Fruit fly (Drosophila melanogaster) whole organism, embryonic: ENCODE data around the gene CG43093.
A peak's percentile ranks its signal among the peaks of the same experiment; 100 is the strongest.

Experiments
- ATbp ChIP-seq: fragments of 200-800 bp; sonication (Bioruptor generic); optimal IDR thresholded peaks from 2 replicates; lab custom pipeline; 2017; ENCODE audit warnings: missing biosample characterization, mild to moderate bottlenecking, missing genetic modification characterization, missing genetic modification reagents
- Abd-B ChIP-seq: fragments of 200-800 bp; sonication (Bioruptor generic); optimal IDR thresholded peaks from 2 replicates; lab custom pipeline; 2018; ENCODE audit warnings: missing biosample characterization, mild to moderate bottlenecking, missing genetic modification characterization, moderate library complexity
- CG10654 ChIP-seq: fragments of 200-800 bp; sonication (Bioruptor generic); optimal IDR thresholded peaks from 2 replicates; lab custom pipeline; 2016; ENCODE audit warnings: missing biosample characterization, missing genetic modification characterization
- CG11398 ChIP-seq: fragments of 200-800 bp; sonication (Bioruptor generic); optimal IDR thresholded peaks from 2 replicates; lab custom pipeline; 2016; ENCODE audit warnings: missing biosample characterization, missing genetic modification characterization
- CG11696 ChIP-seq: fragments of 200-800 bp; sonication (Bioruptor generic); IDR thresholded peaks from 2 replicates; pipeline ENCODE4 v1.3.6; 2022; ENCODE audit warnings: missing biosample characterization, missing genetic modification characterization
- CG12299 ChIP-seq: fragments of 200-800 bp; sonication (Bioruptor generic); optimal IDR thresholded peaks from 2 replicates; lab custom pipeline; 2018; ENCODE audit warnings: missing biosample characterization, mild to moderate bottlenecking, missing genetic modification characterization
- CG13894 ChIP-seq: fragments of 200-800 bp; sonication (Bioruptor generic); optimal IDR thresholded peaks from 3 replicates; lab custom pipeline; 2018; ENCODE audit warnings: missing biosample characterization, mild to moderate bottlenecking, missing genetic modification characterization, moderate library complexity
- CG15011 ChIP-seq: fragments of 200-800 bp; sonication (Bioruptor generic); optimal IDR thresholded peaks from 3 replicates; lab custom pipeline; 2018; ENCODE audit warnings: missing biosample characterization, mild to moderate bottlenecking, missing genetic modification characterization
- CG15269 ChIP-seq: fragments of 200-800 bp; sonication (Bioruptor generic); optimal IDR thresholded peaks from 2 replicates; lab custom pipeline; 2018; ENCODE audit warnings: missing biosample characterization, mild to moderate bottlenecking, missing genetic modification characterization, moderate library complexity
- CG15601 ChIP-seq: fragments of 200-800 bp; sonication (Bioruptor generic); optimal IDR thresholded peaks from 3 replicates; lab custom pipeline; 2019; ENCODE audit warnings: missing biosample characterization, mild to moderate bottlenecking, missing genetic modification characterization, moderate library complexity
- CG15696 ChIP-seq: fragments of 200-800 bp; sonication (Bioruptor generic); optimal IDR thresholded peaks from 2 replicates; lab custom pipeline; 2019; ENCODE audit warnings: missing biosample characterization, mild to moderate bottlenecking, missing genetic modification characterization, moderate library complexity
- CG18599 ChIP-seq: fragments of 200-800 bp; sonication (Bioruptor generic); optimal IDR thresholded peaks from 3 replicates; lab custom pipeline; 2017; ENCODE audit warnings: missing biosample characterization, missing genetic modification characterization, mild to moderate bottlenecking, moderate library complexity, missing genetic modification reagents
- CG31388 ChIP-seq: fragments of 200-800 bp; sonication (Bioruptor generic); optimal IDR thresholded peaks from 2 replicates; lab custom pipeline; 2016; ENCODE audit warnings: missing biosample characterization, missing genetic modification characterization
- CG6254 ChIP-seq: fragments of 200-800 bp; sonication (Bioruptor generic); optimal IDR thresholded peaks from 3 replicates; lab custom pipeline; 2017; ENCODE audit warnings: mild to moderate bottlenecking, missing biosample characterization, missing genetic modification reagents, missing genetic modification characterization
- CG8359 ChIP-seq: fragments of 200-800 bp; sonication (Bioruptor generic); optimal IDR thresholded peaks from 2 replicates; lab custom pipeline; 2017; ENCODE audit warnings: missing biosample characterization, mild to moderate bottlenecking, missing genetic modification characterization, borderline replicate concordance
- CG8478 ChIP-seq: fragments of >200 bp; optimal IDR thresholded peaks from 2 replicates; lab custom pipeline; 2018
- Dad ChIP-seq: fragments of 200-800 bp; sonication (Bioruptor generic); optimal IDR thresholded peaks from 3 replicates; lab custom pipeline; 2016; ENCODE audit warnings: missing biosample characterization, missing genetic modification characterization
- Dbx ChIP-seq: fragments of 200-800 bp; sonication (Bioruptor generic); IDR thresholded peaks from 3 replicates; pipeline ENCODE4 v1.3.6; 2022; ENCODE audit warnings: missing biosample characterization, missing genetic modification characterization
- Dfd ChIP-seq, 2 experiments: fragments of >200 bp; optimal IDR thresholded peaks; 2 replicates each; lab custom pipeline; 2017; ENCODE audit warnings: missing biosample characterization in 2 of 2, missing genetic modification characterization in 2 of 2
- Dip2 ChIP-seq: fragments of 200-800 bp; sonication (Bioruptor generic); IDR thresholded peaks from 2 replicates; pipeline ENCODE4 v1.3.6; 2022; ENCODE audit warnings: missing biosample characterization, missing genetic modification characterization
- ERR ChIP-seq: fragments of 200-800 bp; sonication (Bioruptor generic); optimal IDR thresholded peaks from 2 replicates; lab custom pipeline; 2016; ENCODE audit warnings: missing biosample characterization, missing genetic modification characterization
- Elba2 ChIP-seq: fragments of 200-800 bp; sonication (Bioruptor generic); optimal IDR thresholded peaks from 3 replicates; lab custom pipeline; 2016; ENCODE audit warnings: missing biosample characterization, missing genetic modification characterization
- Fer2 ChIP-seq: fragments of 200-800 bp; sonication (Bioruptor generic); optimal IDR thresholded peaks from 2 replicates; lab custom pipeline; 2018; ENCODE audit warnings: missing biosample characterization, mild to moderate bottlenecking, missing genetic modification characterization, moderate library complexity
- Hmx ChIP-seq: fragments of 200-800 bp; sonication (Bioruptor generic); optimal IDR thresholded peaks from 2 replicates; lab custom pipeline; 2016; ENCODE audit warnings: missing biosample characterization, missing genetic modification characterization
- Hsf ChIP-seq: fragments of 200-800 bp; sonication (Bioruptor generic); optimal IDR thresholded peaks from 3 replicates; lab custom pipeline; 2016; ENCODE audit warnings: missing biosample characterization, missing genetic modification characterization
- Med ChIP-seq: fragments of 200-800 bp; sonication (Bioruptor generic); peaks from one replicate; lab custom pipeline; 2016; ENCODE audit warnings: missing biosample characterization, missing genetic modification characterization, mild to moderate bottlenecking, inconsistent platforms, moderate library complexity
- Mes4 ChIP-seq: fragments of 200-800 bp; sonication (Bioruptor generic); optimal IDR thresholded peaks from 2 replicates; lab custom pipeline; 2016; ENCODE audit warnings: missing biosample characterization, missing genetic modification characterization
- Mrtf ChIP-seq: fragments of 200-800 bp; sonication (Bioruptor generic); IDR thresholded peaks from 3 replicates; pipeline ENCODE4 v1.3.6; 2022; ENCODE audit warnings: missing biosample characterization, missing genetic modification characterization
- Poxn ChIP-seq: fragments of 200-800 bp; sonication (Bioruptor generic); IDR thresholded peaks from 2 replicates; pipeline ENCODE4 v1.3.6; 2022; ENCODE audit warnings: missing biosample characterization, missing genetic modification characterization
- Tbp ChIP-seq: fragments of >200 bp; optimal IDR thresholded peaks from 2 replicates; lab custom pipeline; 2018; ENCODE audit warnings: missing biosample characterization, missing genetic modification characterization
- abd-A ChIP-seq: fragments of 200-800 bp; sonication (Bioruptor generic); optimal IDR thresholded peaks from 3 replicates; lab custom pipeline; 2019; ENCODE audit warnings: missing biosample characterization, mild to moderate bottlenecking, missing genetic modification characterization, moderate library complexity
- ash1 ChIP-seq: fragments of 200-800 bp; sonication (Bioruptor generic); optimal IDR thresholded peaks from 2 replicates; lab custom pipeline; 2018; ENCODE audit warnings: missing biosample characterization, mild to moderate bottlenecking, missing genetic modification characterization
- ato ChIP-seq: fragments of 200-800 bp; sonication (Bioruptor generic); IDR thresholded peaks from 2 replicates; pipeline ENCODE4 v1.3.6; 2022; ENCODE audit warnings: missing biosample characterization, missing genetic modification characterization; ENCODE audit not compliant: partially characterized antibody
- cad ChIP-seq: fragments of >200 bp; optimal IDR thresholded peaks from 2 replicates; lab custom pipeline; 2017; ENCODE audit warnings: missing biosample characterization, missing genetic modification characterization
- disco-r ChIP-seq: fragments of 200-800 bp; sonication (Bioruptor generic); optimal IDR thresholded peaks from 2 replicates; lab custom pipeline; 2016; ENCODE audit warnings: missing biosample characterization, missing genetic modification characterization
- fd102C ChIP-seq: fragments of 200-800 bp; sonication (Bioruptor generic); optimal IDR thresholded peaks from 2 replicates; lab custom pipeline; 2018; ENCODE audit warnings: missing biosample characterization, mild to moderate bottlenecking, missing genetic modification characterization, moderate library complexity
- fd3F ChIP-seq: fragments of 200-800 bp; sonication (Bioruptor generic); optimal IDR thresholded peaks from 2 replicates; lab custom pipeline; 2018; ENCODE audit warnings: missing biosample characterization, mild to moderate bottlenecking, missing genetic modification characterization, moderate library complexity
- gcm ChIP-seq: fragments of 200-800 bp; sonication (Bioruptor generic); optimal IDR thresholded peaks from 2 replicates; lab custom pipeline; 2019; ENCODE audit warnings: missing biosample characterization, mild to moderate bottlenecking, missing genetic modification characterization, moderate library complexity
- gt ChIP-seq: fragments of 200-800 bp; sonication (Bioruptor generic); IDR thresholded peaks from 2 replicates; pipeline ENCODE4 v1.3.6; 2022; ENCODE audit warnings: missing biosample characterization, missing genetic modification characterization
- ind ChIP-seq: fragments of 200-800 bp; sonication (Bioruptor generic); optimal IDR thresholded peaks from 3 replicates; lab custom pipeline; 2016; ENCODE audit warnings: missing biosample characterization, missing genetic modification characterization
- lov ChIP-seq, 2 experiments: fragments of 200-800 bp in 1 of 2; fragments of >200 bp in 1 of 2; sonication (Bioruptor generic) in 1 of 2; IDR thresholded peaks in 1 of 2; optimal IDR thresholded peaks in 1 of 2; 2 replicates in 1 of 2; 3 replicates in 1 of 2; pipeline versions ENCODE4 v1.3.6 to Lab custom; 2017 to 2022; ENCODE audit warnings: missing biosample characterization in 1 of 2, missing genetic modification characterization in 1 of 2
- nom ChIP-seq: fragments of 200-800 bp; sonication (Bioruptor generic); optimal IDR thresholded peaks from 2 replicates; lab custom pipeline; 2017; ENCODE audit warnings: missing biosample characterization, missing genetic modification characterization, mild to moderate bottlenecking, moderate library complexity, missing genetic modification reagents
- oc ChIP-seq: fragments of 200-800 bp; sonication (Bioruptor generic); optimal IDR thresholded peaks from 2 replicates; lab custom pipeline; 2018; ENCODE audit warnings: missing biosample characterization, mild to moderate bottlenecking, missing genetic modification characterization, moderate library complexity
- onecut ChIP-seq: fragments of 200-800 bp; sonication (Bioruptor generic); IDR thresholded peaks from 2 replicates; pipeline ENCODE4 v1.3.6; 2022; ENCODE audit warnings: missing biosample characterization, missing genetic modification characterization
- rib ChIP-seq: fragments of 200-800 bp; sonication (Bioruptor generic); IDR thresholded peaks from 2 replicates; pipeline ENCODE4 v1.3.6; 2022; ENCODE audit warnings: missing biosample characterization, missing genetic modification characterization
- scrt ChIP-seq: fragments of 200-800 bp; sonication (Bioruptor generic); optimal IDR thresholded peaks from 2 replicates; lab custom pipeline; 2018; ENCODE audit warnings: missing biosample characterization, mild to moderate bottlenecking, missing genetic modification characterization, moderate library complexity
- seq ChIP-seq: fragments of 200-800 bp; sonication (Bioruptor generic); IDR thresholded peaks from 2 replicates; pipeline ENCODE4 v1.3.6; 2022; ENCODE audit warnings: missing biosample characterization, missing genetic modification characterization
- slou ChIP-seq: fragments of 200-800 bp; sonication (Bioruptor generic); optimal IDR thresholded peaks from 3 replicates; lab custom pipeline; 2016; ENCODE audit warnings: missing biosample characterization, missing genetic modification characterization
- so ChIP-seq: fragments of 200-800 bp; sonication (Bioruptor generic); IDR thresholded peaks from 3 replicates; pipeline ENCODE4 v1.3.6; 2022; ENCODE audit warnings: missing biosample characterization, missing genetic modification characterization
- vnd ChIP-seq: fragments of 200-800 bp; sonication (Bioruptor generic); IDR thresholded peaks from 3 replicates; pipeline ENCODE4 v1.3.6; 2022; ENCODE audit warnings: missing biosample characterization, missing genetic modification characterization; ENCODE audit not compliant: partially characterized antibody

The CG43093 gene

dm6 chr3R:22726031-22726770 is 43.9 kb downstream of the CG43093 start, which contains the start of gene RNF220 (continued):
- TF ChIP-seq Fer2 (tag; lab: Kevin White, UChicago): no peak
- TF ChIP-seq ash1 (GFP tag; lab: Kevin White, UChicago): no peak
- no peak for TF ChIP-seq nom
- no peak for TF ChIP-seq ATbp
- no peak for TF ChIP-seq so (GFP tag; lab: Robert Waterston, UW)
- TF ChIP-seq oc (tag; lab: Kevin White, UChicago): no peak
- TF ChIP-seq Hsf (GFP tag; lab: Kevin White, UChicago): no peak
- TF ChIP-seq ERR (GFP tag; lab: Kevin White, UChicago): no peak
- TF ChIP-seq CG10654 (GFP tag; lab: Kevin White, UChicago): no peak
- TF ChIP-seq ato (GFP tag; lab: Robert Waterston, UW): peak; percentile 47
- TF ChIP-seq Mrtf (GFP tag; lab: Robert Waterston, UW): no peak
- no peak for TF ChIP-seq cad (GFP tag; lab: Kevin White, UChicago)
- TF ChIP-seq Mes4: no peak
- no peak for TF ChIP-seq CG15601
- TF ChIP-seq abd-A (tag; lab: Kevin White, UChicago): no peak
- peak; percentile 20; the same call in 1 of the 3 replicates for TF ChIP-seq Dbx (GFP tag; lab: Robert Waterston, UW)
- TF ChIP-seq disco-r: no peak
- TF ChIP-seq seq: no peak
- no peak for TF ChIP-seq CG8478
- peak; percentile 4 for TF ChIP-seq CG15269 (tag; lab: Kevin White, UChicago)
- no peak for TF ChIP-seq fd3F (GFP tag; lab: Kevin White, UChicago)
- TF ChIP-seq onecut (GFP tag; lab: Robert Waterston, UW): no peak
- TF ChIP-seq Tbp (GFP tag; lab: Kevin White, UChicago): no peak
- no peak for TF ChIP-seq Dfd (GFP tag; optimal IDR thresholded peaks at IDR 0.05; lab: Kevin White, UChicago)
- no peak for TF ChIP-seq CG11398 (GFP tag; lab: Kevin White, UChicago)
- TF ChIP-seq CG31388 (GFP tag; lab: Kevin White, UChicago): no peak
- no peak for TF ChIP-seq ind (GFP tag; lab: Kevin White, UChicago)
- no peak for TF ChIP-seq CG12299 (tag; lab: Kevin White, UChicago)
- TF ChIP-seq CG18599 (GFP tag; lab: Kevin White, UChicago): peak; percentile 7
- no peak for TF ChIP-seq Hmx (GFP tag; lab: Kevin White, UChicago)
- no peak for TF ChIP-seq lov (optimal IDR thresholded peaks at IDR 0.05; lab: Kevin White, UChicago)
- no peak for TF ChIP-seq lov (GFP tag; IDR thresholded peaks at IDR 0.05; lab: Robert Waterston, UW)
- TF ChIP-seq Poxn (GFP tag; lab: Robert Waterston, UW): no peak
- no peak for TF ChIP-seq CG6254 (GFP tag; lab: Kevin White, UChicago)
- no peak for TF ChIP-seq Abd-B (GFP tag; lab: Kevin White, UChicago)
- TF ChIP-seq vnd (GFP tag; lab: Robert Waterston, UW): peak; percentile 11
- TF ChIP-seq gcm: no peak
- TF ChIP-seq slou (GFP tag; lab: Kevin White, UChicago): no peak
- TF ChIP-seq CG13894 (tag; lab: Kevin White, UChicago): no peak
- no peak for TF ChIP-seq CG11696 (GFP tag; lab: Robert Waterston, UW)
- TF ChIP-seq CG15011: no peak
- TF ChIP-seq Med (GFP tag; lab: Kevin White, UChicago): peak; percentile 59
- TF ChIP-seq Elba2 (GFP tag; lab: Kevin White, UChicago): no peak
- no peak for TF ChIP-seq CG8359 (GFP tag; lab: Kevin White, UChicago)
- TF ChIP-seq fd102C (GFP tag; lab: Kevin White, UChicago): no peak
- TF ChIP-seq Dip2: no peak
- no peak for TF ChIP-seq scrt (GFP tag; lab: Kevin White, UChicago)
- TF ChIP-seq gt (GFP tag; lab: Robert Waterston, UW): no peak
- TF ChIP-seq Dad (GFP tag; lab: Kevin White, UChicago): no peak
- no peak for TF ChIP-seq CG15696 (tag; lab: Kevin White, UChicago)
- no peak for TF ChIP-seq rib (GFP tag; lab: Robert Waterston, UW)
